Worm (Caenorhabditis elegans): ENCODE measurements around the gene pud-4.

- TF ChIP-seq nhr-237 (tag; optimal IDR thresholded peaks at IDR 0.05) = no peak
- no peak for TF ChIP-seq pqm-1 (tag; optimal IDR thresholded peaks at IDR 0.05)
- TF ChIP-seq lir-3 (tag; optimal IDR thresholded peaks at IDR 0.05) = no peak
- TF ChIP-seq ztf-11 (tag; optimal IDR thresholded peaks at IDR 0.05) = no peak
- TF ChIP-seq zfp-3 (GFP tag; conservative IDR thresholded peaks at IDR 0.05) = no peak
- TF ChIP-seq skn-1 (tag; optimal IDR thresholded peaks at IDR 0.05) = no peak
- TF ChIP-seq nhr-111 (GFP tag; optimal IDR thresholded peaks at IDR 0.05) = no peak
- no peak for TF ChIP-seq aly-2 (tag; optimal IDR thresholded peaks at IDR 0.05)
- no peak for TF ChIP-seq R02D3.7 (tag; optimal IDR thresholded peaks at IDR 0.05)
- no peak for TF ChIP-seq madf-9 (GFP tag; conservative IDR thresholded peaks at IDR 0.05)
- no peak for TF ChIP-seq jun-1 (tag; optimal IDR thresholded peaks at IDR 0.05)
Measured at ce11 chrV:2277260-2277659, 49.2 kb upstream of the pud-4 start.

Data from whole organism, L4 larva.